Fruit fly (Drosophila melanogaster): ENCODE results near the gene Ir68a.

Gene Ir68a

dm6 chr3L:11248303-11248702, 12.3 kb upstream of the Ir68a start (continued):
- TF ChIP-seq CG18011 (GFP tag; optimal IDR thresholded peaks at IDR 0.05) (no peak), nau (GFP tag; optimal IDR thresholded peaks at IDR 0.05) (no peak), CG3995 (GFP tag; optimal IDR thresholded peaks at IDR 0.05) (no peak), CG15479 (GFP tag; optimal IDR thresholded peaks at IDR 0.05) (no peak), Nf-YB (GFP tag; optimal IDR thresholded peaks at IDR 0.05) (no peak), CG14710 (tag; optimal IDR thresholded peaks at IDR 0.05) (no peak), jumu (GFP tag; optimal IDR thresholded peaks at IDR 0.05) (no peak), slou (GFP tag; optimal IDR thresholded peaks at IDR 0.05) (no peak), CG7271 (tag; optimal IDR thresholded peaks at IDR 0.05) (no peak), CG5245 (GFP tag; optimal IDR thresholded peaks at IDR 0.05) (no peak), Dad (GFP tag; optimal IDR thresholded peaks at IDR 0.05) (no peak), ewg (GFP tag; optimal IDR thresholded peaks at IDR 0.05) (no peak), vvl (GFP tag; IDR thresholded peaks at IDR 0.05) (peak; percentile 63), CG11247 (GFP tag; IDR thresholded peaks at IDR 0.05) (no peak), lola (GFP tag; optimal IDR thresholded peaks at IDR 0.05) (no peak), Six4 (GFP tag; optimal IDR thresholded peaks at IDR 0.05) (no peak), MBD-R2 (GFP tag; IDR thresholded peaks at IDR 0.05) (no peak), aop (GFP tag; IDR thresholded peaks at IDR 0.05) (no peak), CG12219 (GFP tag; optimal IDR thresholded peaks at IDR 0.05) (no peak), CG31388 (GFP tag; optimal IDR thresholded peaks at IDR 0.05) (no peak), Dp (GFP tag; optimal IDR thresholded peaks at IDR 0.05) (no peak), TFAM (GFP tag; optimal IDR thresholded peaks at IDR 0.05) (no peak), CG8478 (optimal IDR thresholded peaks at IDR 0.05) (no peak), CG12155 (GFP tag; optimal IDR thresholded peaks at IDR 0.05) (no peak), CG18476 (GFP tag; optimal IDR thresholded peaks at IDR 0.05) (no peak), bowl (GFP tag; IDR thresholded peaks at IDR 0.05) (no peak), CG11696 (GFP tag; IDR thresholded peaks at IDR 0.05) (no peak), mam (GFP tag; optimal IDR thresholded peaks at IDR 0.05) (no peak), tna (GFP tag; IDR thresholded peaks at IDR 0.05; ENCODE audit: partially characterized antibody) (no peak), Hand (GFP tag; optimal IDR thresholded peaks at IDR 0.05) (no peak), NK7.1 (GFP tag; optimal IDR thresholded peaks at IDR 0.05) (no peak), en (GFP tag; optimal IDR thresholded peaks at IDR 0.05) (no peak), Max (GFP tag; optimal IDR thresholded peaks at IDR 0.05) (no peak), CG2129 (GFP tag; IDR thresholded peaks at IDR 0.05; ENCODE audit: partially characterized antibody) (no peak), CG4617 (GFP tag; optimal IDR thresholded peaks at IDR 0.05; ENCODE audit: borderline replicate concordance) (no peak), CG10431 (GFP tag; optimal IDR thresholded peaks at IDR 0.05) (no peak), bigmax (GFP tag; optimal IDR thresholded peaks at IDR 0.05) (no peak), CHES-1-like (GFP tag; optimal IDR thresholded peaks at IDR 0.05) (no peak), sens-2 (GFP tag; IDR thresholded peaks at IDR 0.05) (no peak), Spps (tag; optimal IDR thresholded peaks at IDR 0.05) (no peak), CG15269 (tag; optimal IDR thresholded peaks at IDR 0.05) (peak; percentile 30), Deaf1 (tag; optimal IDR thresholded peaks at IDR 0.05) (peak; percentile 9), Asciz (GFP tag; optimal IDR thresholded peaks at IDR 0.05) (peak; percentile 6), bsh (GFP tag; optimal IDR thresholded peaks at IDR 0.05) (no peak), CG8359 (GFP tag; optimal IDR thresholded peaks at IDR 0.05; ENCODE audit: borderline replicate concordance) (no peak), Ets65A (GFP tag) (no peak), Pdp1 (GFP tag; optimal IDR thresholded peaks at IDR 0.05) (peak in 1 of 2 experiments; percentile 2), B-H1 (GFP tag; IDR thresholded peaks at IDR 0.05) (no peak; the same call in 2 of the 3 replicates), fu2 (GFP tag; optimal IDR thresholded peaks at IDR 0.05) (no peak), slp2 (GFP tag; optimal IDR thresholded peaks at IDR 0.05) (no peak), Dek (tag; optimal IDR thresholded peaks at IDR 0.05) (no peak)

All from whole organism, embryonic.